Worm (Caenorhabditis elegans) whole organism, young adult: ENCODE results near the gene cst-1.
"Not testable (repeated sequence)": the region's sequence is repeated elsewhere in the genome, so short reads cannot be mapped to it uniquely, and the experiment has no call there.

Source experiments
- D2030.7 ChIP-seq: fragments of 200-800 bp; sonication (Bioruptor generic); IDR thresholded peaks from 2 replicates; pipeline ENCODE4 v1.3.6; 2022; ENCODE audit warnings: missing genetic modification reagents, missing genetic modification characterization, missing compliant biosample characterization
- efl-1 ChIP-seq: fragments of 150-350 bp; optimal IDR thresholded peaks from 2 replicates; lab custom pipeline; 2014; ENCODE audit warnings: missing biosample characterization, missing genetic modification reagents, missing genetic modification characterization

DNA sequence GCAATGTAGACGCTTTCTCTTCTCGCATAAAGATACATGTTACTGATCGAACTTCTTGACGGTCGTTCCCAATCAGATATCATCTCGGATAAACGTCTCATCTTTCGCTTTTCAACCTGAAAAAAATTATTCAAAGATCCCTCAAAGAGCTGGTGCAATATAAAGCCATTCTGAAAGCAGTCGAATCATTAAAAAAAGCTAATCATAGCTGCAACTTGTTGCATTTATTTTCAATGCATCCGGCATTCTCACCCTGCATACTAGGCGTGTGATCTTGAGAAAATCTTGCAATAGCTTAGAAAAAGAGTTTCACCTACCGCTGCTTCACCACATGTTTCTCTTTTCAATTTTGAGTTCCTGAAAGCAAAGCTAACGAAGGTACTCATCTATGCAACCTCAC lies 7.1 kb upstream of the cst-1 start, which contains the start of gene C24A8.6:
- not testable (repeated sequence) for TF ChIP-seq efl-1 (GFP tag; lab: Kevin White, UChicago); D2030.7
